In the genomic region with DNA sequence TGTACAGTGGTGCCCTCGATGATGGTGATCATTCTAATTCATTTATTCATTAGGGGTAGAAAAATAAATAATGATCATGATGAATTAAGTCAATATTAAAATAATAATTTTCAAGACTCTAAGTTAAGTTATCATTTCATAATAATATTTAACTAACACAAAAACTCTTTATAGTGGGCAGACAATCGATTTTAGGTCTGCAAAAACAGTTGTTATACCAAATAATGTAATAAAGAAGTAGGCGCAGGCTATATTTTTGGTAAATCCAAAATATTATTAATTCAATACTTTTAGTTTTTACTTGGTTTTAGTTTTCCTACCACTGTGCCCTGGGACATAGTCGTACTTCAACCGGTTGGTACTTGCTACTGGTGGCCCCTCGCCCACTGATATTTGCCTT, we compare ENCODE assay signal across 1 fruit fly cellular context.
TF ChIP-seq lines count a peak whose summit lies in the region.

No protein-coding gene starts in this region.

TF ChIP-seq in whole organism, prepupa, 60 proteins besides CTCF, POLR2A, EP300 and RAD21 (continued from another document):
- peak; percentile 36 for TF ChIP-seq acj6 (GFP tag; optimal IDR thresholded peaks at IDR 0.05; lab: Kevin White, UChicago)
- TF ChIP-seq ss (GFP tag; optimal IDR thresholded peaks at IDR 0.05; lab: Kevin White, UChicago) = peak in 1 of 2 experiments; percentile 8
- TF ChIP-seq lz (GFP tag; optimal IDR thresholded peaks at IDR 0.05; lab: Kevin White, UChicago) = no peak
- TF ChIP-seq CG6276 (GFP tag; optimal IDR thresholded peaks at IDR 0.05; lab: Kevin White, UChicago) = peak; percentile 15
- no peak for TF ChIP-seq CG8319 (GFP tag; optimal IDR thresholded peaks at IDR 0.05; lab: Kevin White, UChicago)
- TF ChIP-seq fd85E (GFP tag; optimal IDR thresholded peaks at IDR 0.05; lab: Kevin White, UChicago) = no peak
- TF ChIP-seq esn (GFP tag; optimal IDR thresholded peaks at IDR 0.05; lab: Kevin White, UChicago) = no peak
- TF ChIP-seq svp (GFP tag; lab: Kevin White, UChicago) = peak; percentile 47
- peak; percentile 27 for TF ChIP-seq OdsH (GFP tag; optimal IDR thresholded peaks at IDR 0.05; lab: Kevin White, UChicago)
- peak; percentile 59 for TF ChIP-seq CG32006 (GFP tag; optimal IDR thresholded peaks at IDR 0.05; lab: Kevin White, UChicago)
- no peak for TF ChIP-seq cyc (GFP tag; optimal IDR thresholded peaks at IDR 0.05; lab: Kevin White, UChicago)
- no peak for TF ChIP-seq CG34406 (GFP tag; optimal IDR thresholded peaks at IDR 0.05; lab: Kevin White, UChicago)
- TF ChIP-seq CG16779 (tag; optimal IDR thresholded peaks at IDR 0.05; lab: Kevin White, UChicago) = no peak
- TF ChIP-seq topi (GFP tag; optimal IDR thresholded peaks at IDR 0.05; lab: Kevin White, UChicago) = no peak
- no peak for TF ChIP-seq Ets21C (GFP tag; optimal IDR thresholded peaks at IDR 0.05; lab: Kevin White, UChicago)
- TF ChIP-seq Met (GFP tag; optimal IDR thresholded peaks at IDR 0.05; lab: Kevin White, UChicago) = no peak
